Worm (Caenorhabditis elegans): Measurements from ENCODE around the gene lit-1.

DNA sequence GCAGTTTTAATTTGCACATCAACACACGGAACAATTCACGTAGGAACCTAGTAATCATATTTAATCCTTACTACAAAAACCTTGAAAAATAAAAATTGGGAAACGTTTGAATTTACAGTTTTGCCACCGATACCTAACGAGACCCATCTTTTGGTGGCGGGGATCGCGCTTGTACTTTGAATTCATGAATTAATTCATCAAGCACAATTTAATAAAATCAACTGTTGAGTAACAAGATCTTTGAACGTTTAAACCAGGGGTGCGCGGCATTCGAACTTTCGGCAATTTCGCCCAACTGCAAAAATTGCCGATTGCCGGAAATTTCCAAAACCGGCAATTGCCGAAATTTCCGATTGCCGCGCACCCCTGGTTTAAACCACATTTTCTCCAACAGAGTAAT is 45.1 kb upstream of the lit-1 start:
- TF ChIP-seq xnd-1 (tag; optimal IDR thresholded peaks at IDR 0.05), result no peak
- no peak for TF ChIP-seq aptf-2 (GFP tag; conservative IDR thresholded peaks at IDR 0.05)
- TF ChIP-seq snpc-4 (GFP tag; optimal IDR thresholded peaks at IDR 0.05), result no peak
- TF ChIP-seq snpc-4 (tag; optimal IDR thresholded peaks at IDR 0.05), result no peak
- TF ChIP-seq B0035.1 (tag; optimal IDR thresholded peaks at IDR 0.05), result no peak
- TF ChIP-seq somi-1 (GFP tag; optimal IDR thresholded peaks at IDR 0.05), result no peak
- no peak; the same call in 1 of the 2 replicates for TF ChIP-seq ekl-4 (GFP tag; IDR thresholded peaks at IDR 0.05)
- no peak for TF ChIP-seq unc-62 (GFP tag; optimal IDR thresholded peaks at IDR 0.05)
